Fruit fly (Drosophila melanogaster): Measurements from ENCODE around the gene Pi4KIIIalpha.
A peak's percentile ranks its signal among the peaks of the same experiment; 100 is the strongest.

Pi4KIIIalpha gene

dm6 chrX:2608470-2609157 is 16.0 kb upstream of the Pi4KIIIalpha start, which contains the start of gene Smyd3 (continued):
- TF ChIP-seq Fer2 (tag; optimal IDR thresholded peaks at IDR 0.05) (peak; percentile 6), her (GFP tag; optimal IDR thresholded peaks at IDR 0.05) (peak; percentile 67), sisA (GFP tag; IDR thresholded peaks at IDR 0.05) (peak; percentile 81), lbe (GFP tag; optimal IDR thresholded peaks at IDR 0.05) (peak; percentile 80), Pdp1 (GFP tag; optimal IDR thresholded peaks at IDR 0.05) (peak; percentile 62 to 79), wek (GFP tag; optimal IDR thresholded peaks at IDR 0.05) (peak; percentile 20), esg (GFP tag; conservative IDR thresholded peaks at IDR 0.05) (peak; percentile 74), Atf-2 (GFP tag; optimal IDR thresholded peaks at IDR 0.05) (peak; percentile 65), CG16815 (GFP tag; optimal IDR thresholded peaks at IDR 0.05) (peak; percentile 55), en (GFP tag; optimal IDR thresholded peaks at IDR 0.05) (peak; percentile 58), HHEX (GFP tag; optimal IDR thresholded peaks at IDR 0.05) (peak; percentile 71), CG4404 (GFP tag; IDR thresholded peaks at IDR 0.05) (peak; percentile 55), CG8944 (GFP tag; optimal IDR thresholded peaks at IDR 0.05) (peak; percentile 67), tgo (GFP tag; IDR thresholded peaks at IDR 0.05) (peak; percentile 85), CG3281 (GFP tag; optimal IDR thresholded peaks at IDR 0.05) (peak; percentile 64), jing (GFP tag; optimal IDR thresholded peaks at IDR 0.05) (no peak), Oaz (GFP tag; IDR thresholded peaks at IDR 0.05) (peak; percentile 38; the same call in 1 of the 2 replicates), Kr (GFP tag; optimal IDR thresholded peaks at IDR 0.05) (no peak), Sox100B (GFP tag; optimal IDR thresholded peaks at IDR 0.05) (no peak), lola (GFP tag; optimal IDR thresholded peaks at IDR 0.05) (peak in 1 of 3 experiments; percentile 50), CG31441 (GFP tag; IDR thresholded peaks at IDR 0.05) (no peak; the same call in 1 of the 2 replicates), CG8359 (GFP tag; optimal IDR thresholded peaks at IDR 0.05; ENCODE audit: borderline replicate concordance) (no peak), CG4707 (GFP tag; optimal IDR thresholded peaks at IDR 0.05) (peak; percentile 69), scrt (GFP tag; optimal IDR thresholded peaks at IDR 0.05) (no peak), Doc2 (GFP tag; IDR thresholded peaks at IDR 0.05) (no peak), phol (tag; optimal IDR thresholded peaks at IDR 0.05) (peak; percentile 69), z (GFP tag; IDR thresholded peaks at IDR 0.05) (no peak), gce (GFP tag; IDR thresholded peaks at IDR 0.05) (0 out of 3 replicates have a peak, but pooled peaks have one; percentile 49), CG2129 (GFP tag; IDR thresholded peaks at IDR 0.05; ENCODE audit: partially characterized antibody) (no peak), CG18764 (GFP tag; optimal IDR thresholded peaks at IDR 0.05) (peak; percentile 58), sna (GFP tag; IDR thresholded peaks at IDR 0.05; ENCODE audit: partially characterized antibody) (no peak), sr (GFP tag; IDR thresholded peaks at IDR 0.05) (peak; percentile 31; the same call in 1 of the 3 replicates), cad (GFP tag; optimal IDR thresholded peaks at IDR 0.05) (no peak), unc-4 (GFP tag; IDR thresholded peaks at IDR 0.05; ENCODE audit: partially characterized antibody) (0 out of 2 replicates have a peak, but pooled peaks have one; percentile 12), D19A (tag; optimal IDR thresholded peaks at IDR 0.05) (no peak), kay (GFP tag; optimal IDR thresholded peaks at IDR 0.05) (peak; percentile 44), CG9932 (GFP tag; IDR thresholded peaks at IDR 0.05) (peak; percentile 88), Ssrp (tag; optimal IDR thresholded peaks at IDR 0.05) (peak; percentile 60), Scr (GFP tag; IDR thresholded peaks at IDR 0.05; ENCODE audit: partially characterized antibody) (no peak), stc (GFP tag; IDR thresholded peaks at IDR 0.05) (peak; percentile 79; the same call in 1 of the 2 replicates), bab2 (GFP tag; optimal IDR thresholded peaks at IDR 0.05) (peak; percentile 73), ac (GFP tag; optimal IDR thresholded peaks at IDR 0.05) (peak; percentile 30), CG1024 (GFP tag; IDR thresholded peaks at IDR 0.05) (peak; percentile 60), fd102C (GFP tag; optimal IDR thresholded peaks at IDR 0.05) (no peak), Bgb (GFP tag; IDR thresholded peaks at IDR 0.05; ENCODE audit: partially characterized antibody) (peak; percentile 13; the same call in 1 of the 2 replicates), YL-1 (GFP tag; optimal IDR thresholded peaks at IDR 0.05) (peak; percentile 64), zf30C (GFP tag; optimal IDR thresholded peaks at IDR 0.05) (no peak), Chrac-16 (GFP tag; optimal IDR thresholded peaks at IDR 0.05) (peak; percentile 80)
